Fruit fly (Drosophila melanogaster) Kc167 (cell line): ENCODE data around the gene Hexo1.

Source experiments
- h ChIP-seq: fragments of >200 bp; optimal IDR thresholded peaks from 3 replicates; lab custom pipeline; 2018; ENCODE audit warnings: missing external identifiers
- insv ChIP-seq: fragments of >200 bp; optimal IDR thresholded peaks from 3 replicates; lab custom pipeline; 2018; ENCODE audit warnings: missing external identifiers
- psq ChIP-seq: fragments of >200 bp; optimal IDR thresholded peaks from 2 replicates; lab custom pipeline; 2017; ENCODE audit warnings: missing external identifiers
- ttk ChIP-seq: sonication (Bioruptor generic); optimal IDR thresholded peaks from 2 replicates; lab custom pipeline; 2017; ENCODE audit warnings: missing external identifiers

DNA sequence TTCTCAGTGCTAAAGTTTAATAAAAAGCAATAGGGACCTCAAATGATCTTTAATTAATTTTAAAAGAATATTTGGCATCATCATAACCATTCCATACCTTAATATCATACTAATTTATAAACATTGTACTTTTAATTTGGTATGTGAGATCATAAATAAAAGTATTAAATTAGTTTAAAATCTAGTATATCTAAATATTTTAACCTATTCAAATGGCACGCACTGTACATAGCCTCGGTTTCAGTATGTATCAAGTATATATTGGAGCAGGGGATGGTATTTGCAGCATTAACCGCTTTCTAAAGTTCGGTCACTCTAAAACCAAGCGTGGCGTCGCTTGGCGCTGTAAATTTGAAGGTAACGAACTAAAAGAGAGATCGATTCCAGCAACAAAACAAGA lies 46.0 kb upstream of the Hexo1 start, which contains the start of gene pav:
- no peak for TF ChIP-seq h (lab: Kevin White, UChicago)
- no peak for TF ChIP-seq psq
- no peak for TF ChIP-seq ttk (lab: Kevin White, UChicago)
- no peak for TF ChIP-seq insv (lab: Kevin White, UChicago)
